Fruit fly (Drosophila melanogaster) Kc167 (cell line): ENCODE results near the gene Taf10.

Source experiments
- Myc ChIP-seq: fragments of >200 bp; optimal IDR thresholded peaks from 2 replicates; lab custom pipeline; 2017; ENCODE audit warnings: missing external identifiers
- psq ChIP-seq: fragments of >200 bp; optimal IDR thresholded peaks from 2 replicates; lab custom pipeline; 2017; ENCODE audit warnings: missing external identifiers

DNA sequence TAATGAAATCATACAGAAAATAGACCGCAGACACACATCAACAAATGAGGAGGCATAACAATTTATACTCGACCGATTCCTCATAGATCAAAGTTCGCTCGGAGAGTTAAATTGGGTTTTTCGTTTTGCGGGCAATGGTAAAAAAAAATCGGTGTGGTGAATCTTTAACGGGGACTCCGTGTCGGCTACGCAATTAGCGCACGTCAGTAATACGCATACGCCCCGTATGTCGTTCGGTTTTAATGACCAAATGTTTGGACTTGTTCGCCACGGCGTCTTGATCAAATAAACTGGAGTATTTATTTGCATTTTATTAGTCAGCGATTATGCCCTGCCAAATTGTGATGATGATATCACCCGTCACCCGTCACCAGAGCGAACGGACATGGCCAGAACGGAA, 36.9 kb upstream of the Taf10 start:
- TF ChIP-seq psq = no peak
- no peak for TF ChIP-seq Myc (lab: Kevin White, UChicago)
